Worm (Caenorhabditis elegans) whole organism, early embryonic: ENCODE results near the gene C29G2.3.
A peak's percentile ranks its signal among the peaks of the same experiment; 100 is the strongest.
"Not testable (repeated sequence)": the region's sequence is repeated elsewhere in the genome, so short reads cannot be mapped to it uniquely, and the experiment has no call there.

Source experiments
- B0310.2 ChIP-seq: sonication (generic microtip); optimal IDR thresholded peaks from 2 replicates; lab custom pipeline; 2016; ENCODE audit warnings: mild to moderate bottlenecking, missing genetic modification characterization, missing compliant biosample characterization
- F13C5.2 ChIP-seq: sonication (generic microtip); optimal IDR thresholded peaks from 2 replicates; lab custom pipeline; 2017; ENCODE audit warnings: mild to moderate bottlenecking, missing genetic modification characterization, inconsistent platforms, missing compliant biosample characterization
- aly-1 ChIP-seq: sonication (generic microtip); optimal IDR thresholded peaks from 2 replicates; lab custom pipeline; 2016; ENCODE audit warnings: missing genetic modification characterization, missing compliant biosample characterization
- ama-1 ChIP-seq: fragments of 150-350 bp; optimal IDR thresholded peaks from 2 replicates; lab custom pipeline; 2014
- ceh-13 ChIP-seq: fragments of 200-800 bp; sonication (Bioruptor generic); optimal IDR thresholded peaks from 2 replicates; lab custom pipeline; 2018; ENCODE audit warnings: mild to moderate bottlenecking, missing genetic modification characterization, missing compliant biosample characterization
- ceh-36 ChIP-seq: sonication (generic microtip); optimal IDR thresholded peaks from 2 replicates; lab custom pipeline; 2016; ENCODE audit warnings: missing genetic modification characterization, inconsistent platforms, missing compliant biosample characterization
- ets-7 ChIP-seq: sonication (generic microtip); optimal IDR thresholded peaks from 2 replicates; lab custom pipeline; 2016; ENCODE audit warnings: missing genotype, missing genetic modification characterization, missing compliant biosample characterization
- flt-1 ChIP-seq: fragments of 200-800 bp; sonication (Bioruptor generic); IDR thresholded peaks from 2 replicates; pipeline ENCODE4 v1.3.6; 2022; ENCODE audit warnings: missing genetic modification characterization, missing compliant biosample characterization
- hmbx-1 ChIP-seq: sonication (generic microtip); optimal IDR thresholded peaks from 2 replicates; lab custom pipeline; 2016; ENCODE audit warnings: mild to moderate bottlenecking, missing genetic modification characterization, missing compliant biosample characterization
- hmg-4 ChIP-seq: fragments of 200-800 bp; sonication (Bioruptor generic); optimal IDR thresholded peaks from 2 replicates; lab custom pipeline; 2018; ENCODE audit warnings: mild to moderate bottlenecking, missing genetic modification characterization, missing compliant biosample characterization
- hnd-1 ChIP-seq: sonication (generic microtip); optimal IDR thresholded peaks from 2 replicates; lab custom pipeline; 2016; ENCODE audit warnings: missing genetic modification characterization, missing compliant biosample characterization
- pes-1 ChIP-seq: fragments of 200-800 bp; sonication (Bioruptor generic); IDR thresholded peaks from 2 replicates; pipeline ENCODE4 v1.3.6; 2022; ENCODE audit warnings: missing genetic modification reagents, missing genetic modification characterization, missing compliant biosample characterization
- scrt-1 ChIP-seq: fragments of 200-800 bp; sonication (Bioruptor generic); IDR thresholded peaks from 2 replicates; pipeline ENCODE4 v1.3.6; 2022; ENCODE audit warnings: missing genetic modification characterization, missing compliant biosample characterization
- sea-1 ChIP-seq: fragments of 200-800 bp; sonication (Bioruptor generic); conservative IDR thresholded peaks from 2 replicates; pipeline ENCODE4 v1.3.6; 2022; ENCODE audit warnings: missing genetic modification characterization, missing compliant biosample characterization
- tbx-11 ChIP-seq: fragments of 200-800 bp; sonication (Bioruptor generic); IDR thresholded peaks from 2 replicates; pipeline ENCODE4 v1.3.6; 2022; ENCODE audit warnings: missing genetic modification characterization, missing compliant biosample characterization
- tbx-37 ChIP-seq: fragments of 200-800 bp; sonication (Bioruptor generic); conservative IDR thresholded peaks from 2 replicates; pipeline ENCODE4 v1.3.6; 2022; ENCODE audit warnings: missing genetic modification reagents, missing genetic modification characterization, missing compliant biosample characterization
- tra-4 ChIP-seq: sonication (generic microtip); optimal IDR thresholded peaks from 2 replicates; lab custom pipeline; 2017; ENCODE audit warnings: missing genetic modification characterization, missing compliant biosample characterization

The C29G2.3 gene

ce11 chrV:2608352-2608751 is 27.7 kb downstream of the C29G2.3 start, which contains the start of gene acr-17:
Gene acr-17, plus strand, starts transcription at chrV:2608652.
- TF ChIP-seq flt-1 (GFP tag; lab: Robert Waterston, UW) (no peak), tra-4 (no peak)

- TF ChIP-seq hmbx-1 (tag; lab: Kevin White, UChicago) = no peak
- TF ChIP-seq hmg-4 (GFP tag; lab: Kevin White, UChicago) = no peak
- TF ChIP-seq ama-1 = no peak
- no peak for TF ChIP-seq F13C5.2 (tag; lab: Kevin White, UChicago)
- TF ChIP-seq ets-7 (tag; lab: Kevin White, UChicago) = no peak
- TF ChIP-seq scrt-1 (GFP tag; lab: Robert Waterston, UW) = no peak
- TF ChIP-seq sea-1 (GFP tag; lab: Robert Waterston, UW) = no peak
Observed at ce11 chrV:2614986-2615687, 34.4 kb downstream of the C29G2.3 start, which contains the start of gene F53E10.1. Gene F53E10.1, plus strand, starts transcription at chrV:2615310.

ce11 chrV:2617499-2617898 is 36.8 kb downstream of the C29G2.3 start:
- no peak for TF ChIP-seq hmg-4 (GFP tag; lab: Kevin White, UChicago)
- TF ChIP-seq tbx-11 (GFP tag; lab: Robert Waterston, UW) = 0 out of 2 replicates have a peak, but pooled peaks have one; percentile 13

ce11 chrV:2621879-2622278 is 41.2 kb downstream of the C29G2.3 start, which contains the start of gene srh-271:
Gene srh-271, minus strand, starts transcription at chrV:2621979.
- TF ChIP-seq ama-1 = no peak
- TF ChIP-seq hmbx-1 (tag; lab: Kevin White, UChicago) = no peak
- TF ChIP-seq flt-1 (GFP tag; lab: Robert Waterston, UW) = no peak
- TF ChIP-seq ets-7 (tag; lab: Kevin White, UChicago) = no peak
- no peak for TF ChIP-seq aly-1 (tag; lab: Kevin White, UChicago)
- TF ChIP-seq tbx-37 (GFP tag; lab: Robert Waterston, UW) = no peak
- no peak for TF ChIP-seq hnd-1 (tag; lab: Kevin White, UChicago)
- TF ChIP-seq B0310.2 (tag; lab: Kevin White, UChicago) = no peak
- no peak for TF ChIP-seq ceh-36 (tag; lab: Kevin White, UChicago)
- no peak for TF ChIP-seq pes-1 (GFP tag; lab: Robert Waterston, UW)
- no peak for TF ChIP-seq tra-4
- no peak for TF ChIP-seq hmg-4 (GFP tag; lab: Kevin White, UChicago)
- TF ChIP-seq tbx-11 (GFP tag; lab: Robert Waterston, UW) = no peak

ce11 chrV:2623765-2624164 is 43.1 kb downstream of the C29G2.3 start:
- no peak for TF ChIP-seq hnd-1 (tag; lab: Kevin White, UChicago)
- no peak for TF ChIP-seq ceh-13 (GFP tag; lab: Kevin White, UChicago)
- TF ChIP-seq flt-1 (GFP tag; lab: Robert Waterston, UW) = peak; percentile 27; the same call in 1 of the 2 replicates

- TF ChIP-seq F13C5.2 (tag; lab: Kevin White, UChicago); tbx-11 (GFP tag; lab: Robert Waterston, UW); aly-1 (tag; lab: Kevin White, UChicago): not testable (repeated sequence)
Observed at ce11 chrV:2625360-2625759, 44.7 kb downstream of the C29G2.3 start, which contains the start of gene sknr-1. Gene sknr-1, minus strand, starts transcription at chrV:2625460.
